Fruit fly (Drosophila melanogaster) whole organism, wandering third instar larva: Measurements from ENCODE around the gene Hira.

Source experiments
- Abd-B ChIP-seq: fragments of >200 bp; optimal IDR thresholded peaks from 2 replicates; lab custom pipeline; 2017; ENCODE audit warnings: missing biosample characterization, missing genetic modification characterization
- CG32264 ChIP-seq: fragments of 200-800 bp; sonication (Bioruptor generic); optimal IDR thresholded peaks from 2 replicates; lab custom pipeline; 2016; ENCODE audit warnings: missing biosample characterization, missing genetic modification characterization
- CG9705 ChIP-seq: fragments of 200-800 bp; sonication (Bioruptor generic); optimal IDR thresholded peaks from 2 replicates; lab custom pipeline; 2018; ENCODE audit warnings: missing biosample characterization, mild to moderate bottlenecking, missing genetic modification characterization
- CrebA ChIP-seq: fragments of 200-800 bp; sonication (Bioruptor generic); optimal IDR thresholded peaks from 2 replicates; lab custom pipeline; 2016; ENCODE audit warnings: missing biosample characterization, mild to moderate bottlenecking, missing genetic modification characterization, borderline replicate concordance
- Dfd ChIP-seq: fragments of >200 bp; optimal IDR thresholded peaks from 2 replicates; lab custom pipeline; 2017; ENCODE audit warnings: missing biosample characterization, missing genetic modification characterization
- Dif ChIP-seq: fragments of 200-275, 200-300 bp; sonication (Bioruptor generic); optimal IDR thresholded peaks from 2 replicates; lab custom pipeline; 2018; ENCODE audit warnings: missing biosample characterization, missing genetic modification characterization; ENCODE audit not compliant: partially characterized antibody
- GATAd ChIP-seq: sonication (Bioruptor generic); optimal IDR thresholded peaks from 2 replicates; lab custom pipeline; 2016; ENCODE audit warnings: missing biosample characterization, missing genetic modification characterization
- HLH106 ChIP-seq: fragments of 200-800 bp; optimal IDR thresholded peaks from 3 replicates; lab custom pipeline; 2019; ENCODE audit warnings: missing biosample characterization, mild to moderate bottlenecking, missing genetic modification characterization, moderate library complexity
- Hnf4 ChIP-seq: fragments of 200-800 bp; sonication (Bioruptor generic); optimal IDR thresholded peaks from 2 replicates; lab custom pipeline; 2016; ENCODE audit warnings: missing biosample characterization, mild to moderate bottlenecking, missing genetic modification characterization
- Hr78 ChIP-seq: fragments of >200 bp; optimal IDR thresholded peaks from 2 replicates; lab custom pipeline; 2017; ENCODE audit warnings: missing biosample characterization, missing genetic modification characterization
- Hr83 ChIP-seq: fragments of 200-300 bp; sonication (Bioruptor generic); optimal IDR thresholded peaks from 2 replicates; lab custom pipeline; 2016; ENCODE audit warnings: missing biosample characterization, mild to moderate bottlenecking, missing genetic modification characterization, moderate library complexity; ENCODE audit not compliant: poor library complexity, severe bottlenecking
- Jra ChIP-seq: sonication (Bioruptor generic); optimal IDR thresholded peaks from 2 replicates; lab custom pipeline; 2016; ENCODE audit warnings: missing biosample characterization, missing genetic modification characterization
- Mio ChIP-seq: sonication (Bioruptor generic); optimal IDR thresholded peaks from 2 replicates; lab custom pipeline; 2016; ENCODE audit warnings: missing biosample characterization, missing genetic modification characterization
- Myc ChIP-seq: fragments of >200 bp; optimal IDR thresholded peaks from 2 replicates; lab custom pipeline; 2017
- N ChIP-seq: fragments of >200 bp; optimal IDR thresholded peaks from 2 replicates; lab custom pipeline; 2018; ENCODE audit warnings: missing biosample characterization, missing external identifiers, missing genetic modification characterization
- OdsH ChIP-seq: fragments of 200-800 bp; sonication (Bioruptor generic); optimal IDR thresholded peaks from 2 replicates; lab custom pipeline; 2016; ENCODE audit warnings: missing biosample characterization, mild to moderate bottlenecking, missing genetic modification characterization
- Rel ChIP-seq, 2 experiments: fragments of 200-800 bp; sonication (Bioruptor generic) in 1 of 2; optimal IDR thresholded peaks; 2 replicates in 1 of 2; 3 replicates in 1 of 2; lab custom pipeline; 2016 to 2019; ENCODE audit warnings: mild to moderate bottlenecking in 2 of 2, missing biosample characterization in 2 of 2, missing genetic modification characterization in 2 of 2, moderate library complexity in 1 of 2
- Sp1 ChIP-seq: fragments of 200-800 bp; sonication (Bioruptor generic); optimal IDR thresholded peaks from 3 replicates; lab custom pipeline; 2019; ENCODE audit warnings: missing biosample characterization, mild to moderate bottlenecking, missing genetic modification characterization, moderate library complexity
- Vsx2 ChIP-seq: fragments of 200-300, 225-300 bp; sonication (Bioruptor generic); optimal IDR thresholded peaks from 2 replicates; lab custom pipeline; 2018; ENCODE audit warnings: missing biosample characterization, missing genetic modification characterization; ENCODE audit not compliant: partially characterized antibody
- br ChIP-seq: fragments of 200-800 bp; sonication (Bioruptor generic); optimal IDR thresholded peaks from 2 replicates; lab custom pipeline; 2016; ENCODE audit warnings: missing biosample characterization, missing genetic modification characterization
- brk ChIP-seq: fragments of 200-800 bp; sonication (Bioruptor generic); optimal IDR thresholded peaks from 2 replicates; lab custom pipeline; 2016; ENCODE audit warnings: missing biosample characterization, mild to moderate bottlenecking, missing genetic modification characterization
- dl ChIP-seq, 2 experiments: fragments of 175-275, 200-275 bp in 1 of 2; fragments of 200-275 bp in 1 of 2; sonication (Bioruptor generic); optimal IDR thresholded peaks; lab custom pipeline; 2018; ENCODE audit warnings: mild to moderate bottlenecking in 2 of 2, missing biosample characterization in 2 of 2, missing genetic modification characterization in 2 of 2, moderate library complexity in 2 of 2; ENCODE audit not compliant: partially characterized antibody in 2 of 2, insufficient read depth in 1 of 2
- dmrt93B ChIP-seq: fragments of 200-800 bp; sonication (Bioruptor generic); optimal IDR thresholded peaks from 2 replicates; lab custom pipeline; 2018; ENCODE audit warnings: missing biosample characterization, mild to moderate bottlenecking, missing genetic modification characterization
- dsf ChIP-seq: sonication (Bioruptor generic); optimal IDR thresholded peaks from 2 replicates; lab custom pipeline; 2016; ENCODE audit warnings: missing biosample characterization, missing genetic modification characterization, borderline replicate concordance
- ey ChIP-seq: fragments of 200-800 bp; sonication (Bioruptor generic); optimal IDR thresholded peaks from 2 replicates; lab custom pipeline; 2016; ENCODE audit warnings: missing biosample characterization, missing genetic modification characterization
- foxo ChIP-seq, 2 experiments: fragments of 200-800 bp; sonication (Bioruptor generic); optimal IDR thresholded peaks; 2 replicates in 1 of 2; 3 replicates in 1 of 2; lab custom pipeline; 2016 to 2017; ENCODE audit warnings: missing biosample characterization in 2 of 2, missing genetic modification characterization in 2 of 2
- fru ChIP-seq: fragments of 200-800 bp; sonication (Bioruptor generic); optimal IDR thresholded peaks from 3 replicates; lab custom pipeline; 2016; ENCODE audit warnings: missing biosample characterization, mild to moderate bottlenecking, missing genetic modification characterization
- h ChIP-seq: fragments of 200-800 bp; sonication (Bioruptor generic); optimal IDR thresholded peaks from 3 replicates; lab custom pipeline; 2016; ENCODE audit warnings: missing biosample characterization, mild to moderate bottlenecking, missing genetic modification characterization
- jim ChIP-seq: fragments of 175-275, 200-325 bp; sonication (Bioruptor generic); optimal IDR thresholded peaks from 2 replicates; lab custom pipeline; 2016; ENCODE audit warnings: missing biosample characterization, mild to moderate bottlenecking, missing genetic modification characterization
- lola ChIP-seq: fragments of >200 bp; optimal IDR thresholded peaks from 2 replicates; lab custom pipeline; 2017; ENCODE audit warnings: missing biosample characterization, missing genetic modification characterization
- pan ChIP-seq: fragments of >200 bp; optimal IDR thresholded peaks from 2 replicates; lab custom pipeline; 2017
- psq ChIP-seq: fragments of 200-800 bp; sonication (Bioruptor generic); optimal IDR thresholded peaks from 3 replicates; lab custom pipeline; 2017; ENCODE audit warnings: missing biosample characterization, mild to moderate bottlenecking, missing genetic modification characterization, moderate library complexity
- rgr ChIP-seq: fragments of 200-800 bp; sonication (Bioruptor generic); optimal IDR thresholded peaks from 3 replicates; lab custom pipeline; 2016; ENCODE audit warnings: missing biosample characterization, mild to moderate bottlenecking, missing genetic modification characterization
- sage ChIP-seq: fragments of 200-800 bp; sonication (Bioruptor generic); optimal IDR thresholded peaks from 2 replicates; lab custom pipeline; 2016; ENCODE audit warnings: missing biosample characterization, mild to moderate bottlenecking, missing genetic modification characterization
- sv ChIP-seq: fragments of 200-800 bp; sonication (Bioruptor generic); optimal IDR thresholded peaks from 3 replicates; lab custom pipeline; 2016; ENCODE audit warnings: missing biosample characterization, missing genetic modification characterization
- tai ChIP-seq: sonication (Bioruptor generic); optimal IDR thresholded peaks from 2 replicates; lab custom pipeline; 2016; ENCODE audit warnings: missing biosample characterization, missing genetic modification characterization
- usp ChIP-seq: fragments of >200 bp; optimal IDR thresholded peaks from 2 replicates; lab custom pipeline; 2017; ENCODE audit warnings: missing biosample characterization, missing genetic modification characterization
- woc ChIP-seq: sonication (Bioruptor generic); optimal IDR thresholded peaks from 2 replicates; lab custom pipeline; 2016; ENCODE audit warnings: missing biosample characterization, mild to moderate bottlenecking, missing genetic modification characterization

The Hira gene

dm6 chrX:7699584-7700238 is 22.2 kb upstream of the Hira start:
- TF ChIP-seq pan (lab: Kevin White, UChicago): no peak
- peak; percentile 88 for TF ChIP-seq Hr83 (GFP tag; lab: Kevin White, UChicago)
- no peak for TF ChIP-seq HLH106 (tag; lab: Kevin White, UChicago)
- TF ChIP-seq, all 38 proteins: peak for 1

- TF ChIP-seq psq (GFP tag; lab: Kevin White, UChicago) (peak; percentile 82), Hnf4 (peak; percentile 82), dl (GFP tag; optimal IDR thresholded peaks at IDR 0.05; lab: Kevin White, UChicago; ENCODE audit: insufficient read depth in 1 of 2, partially characterized antibody in 2 of 2) (no peak), Dfd (no peak), Hr78 (GFP tag; lab: Kevin White, UChicago) (no peak), GATAd (GFP tag; lab: Kevin White, UChicago) (no peak), br (peak; percentile 87), jim (GFP tag; lab: Kevin White, UChicago) (no peak), woc (GFP tag; lab: Kevin White, UChicago) (peak; percentile 67), tai (GFP tag; lab: Kevin White, UChicago) (no peak), Mio (GFP tag; lab: Kevin White, UChicago) (peak; percentile 69), Sp1 (peak; percentile 80), pan (lab: Kevin White, UChicago) (no peak), foxo (GFP tag; optimal IDR thresholded peaks at IDR 0.05; lab: Kevin White, UChicago) (peak in 1 of 2 experiments; percentile 76), sage (peak; percentile 5), h (GFP tag; lab: Kevin White, UChicago) (peak; percentile 89), Jra (GFP tag; lab: Kevin White, UChicago) (peak; percentile 45), fru (GFP tag; lab: Kevin White, UChicago) (peak; percentile 73), Abd-B (no peak), OdsH (GFP tag; lab: Kevin White, UChicago) (peak; percentile 82), CG32264 (GFP tag; lab: Kevin White, UChicago) (peak; percentile 57), sv (GFP tag; lab: Kevin White, UChicago) (peak; percentile 81), CG9705 (GFP tag; lab: Kevin White, UChicago) (peak; percentile 71), Rel (GFP tag; optimal IDR thresholded peaks at IDR 0.05; lab: Kevin White, UChicago) (peak; percentile 26), Rel (tag; optimal IDR thresholded peaks at IDR 0.05; lab: Kevin White, UChicago) (peak; percentile 29), usp (GFP tag; lab: Kevin White, UChicago) (no peak), Myc (lab: Kevin White, UChicago) (no peak), dmrt93B (peak; percentile 68), lola (GFP tag; lab: Kevin White, UChicago) (no peak), Hr83 (GFP tag; lab: Kevin White, UChicago) (peak; percentile 85), brk (GFP tag; lab: Kevin White, UChicago) (no peak), CrebA (GFP tag; lab: Kevin White, UChicago) (no peak), ey (GFP tag; lab: Kevin White, UChicago) (peak; percentile 79), rgr (GFP tag; lab: Kevin White, UChicago) (peak; percentile 86), HLH106 (tag; lab: Kevin White, UChicago) (peak; percentile 87), N (GFP tag; lab: Kevin White, UChicago) (no peak), dsf (no peak), Vsx2 (GFP tag; lab: Kevin White, UChicago) (no peak), Dif (no peak)
These were observed 21.6 kb upstream of the Hira start for dm6 chrX:7700239-7700793.
